Comparison of ENCODE assay signal across 3 fruit fly cellular contexts in genomic region chr3L:199754-200596, dm6.
A peak's percentile ranks its signal among the peaks of the same experiment; 100 is the strongest.
TF ChIP-seq lines count a peak whose summit lies in the region.

rno (minus strand) TSS chr3L:199762.
mri (plus strand) TSS chr3L:200174.

TF ChIP-seq in whole organism, adult, 20 proteins besides CTCF, POLR2A, EP300 and RAD21 (continued from another document):
- TF ChIP-seq Crg-1 (GFP tag; optimal IDR thresholded peaks at IDR 0.05; lab: Kevin White, UChicago) = peak; percentile 55
- TF ChIP-seq Hr96 (GFP tag; optimal IDR thresholded peaks at IDR 0.05; lab: Kevin White, UChicago) = peak; percentile 45

TF ChIP-seq in whole organism, embryonic, 481 proteins besides CTCF, POLR2A, EP300 and RAD21 (continued from another document and continues in another):
- TF ChIP-seq Nf-YC (tag; optimal IDR thresholded peaks at IDR 0.05; lab: Kevin White, UChicago) (peak; percentile 70), Pdp1 (GFP tag; optimal IDR thresholded peaks at IDR 0.05; lab: Kevin White, UChicago) (peak in 1 of 2 experiments; percentile 50), Mes4 (GFP tag; optimal IDR thresholded peaks at IDR 0.05; lab: Kevin White, UChicago) (no peak), scrt (GFP tag; optimal IDR thresholded peaks at IDR 0.05; lab: Kevin White, UChicago) (no peak), sd (tag; optimal IDR thresholded peaks at IDR 0.05; lab: Kevin White, UChicago) (peak; percentile 30), vfl (GFP tag; optimal IDR thresholded peaks at IDR 0.05; lab: Kevin White, UChicago) (no peak), Sry-β (GFP tag; optimal IDR thresholded peaks at IDR 0.05; lab: Kevin White, UChicago) (no peak), CG3838 (GFP tag; optimal IDR thresholded peaks at IDR 0.05; lab: Kevin White, UChicago) (no peak), grn (GFP tag; optimal IDR thresholded peaks at IDR 0.05; lab: Kevin White, UChicago) (no peak), da (GFP tag; optimal IDR thresholded peaks at IDR 0.05; lab: Kevin White, UChicago) (no peak), CG8089 (GFP tag; optimal IDR thresholded peaks at IDR 0.05; lab: Kevin White, UChicago) (no peak), CG17361 (GFP tag; IDR thresholded peaks at IDR 0.05; lab: Robert Waterston, UW) (peak; percentile 88), trh (GFP tag; optimal IDR thresholded peaks at IDR 0.05; lab: Kevin White, UChicago) (peak; percentile 44), ab (GFP tag; optimal IDR thresholded peaks at IDR 0.05; lab: Kevin White, UChicago) (no peak), MTF-1 (GFP tag; optimal IDR thresholded peaks at IDR 0.05; lab: Kevin White, UChicago; ENCODE audit: borderline replicate concordance) (no peak), CG12391 (tag; optimal IDR thresholded peaks at IDR 0.05; lab: Kevin White, UChicago) (peak; percentile 92), bigmax (GFP tag; optimal IDR thresholded peaks at IDR 0.05; lab: Kevin White, UChicago) (no peak), Hr3 (GFP tag; optimal IDR thresholded peaks at IDR 0.05; lab: Kevin White, UChicago) (peak; percentile 80), CG11247 (GFP tag; IDR thresholded peaks at IDR 0.05; lab: Robert Waterston, UW) (peak; percentile 50; the same call in 1 of the 2 replicates), CkIIα-i1 (GFP tag; IDR thresholded peaks at IDR 0.05; lab: Robert Waterston, UW) (no peak), CG1603 (tag; optimal IDR thresholded peaks at IDR 0.05; lab: Kevin White, UChicago) (peak; percentile 57), cwo (GFP tag; optimal IDR thresholded peaks at IDR 0.05; lab: Kevin White, UChicago) (peak; percentile 51), CG13296 (GFP tag; optimal IDR thresholded peaks at IDR 0.05; lab: Kevin White, UChicago) (no peak), CG18619 (GFP tag; optimal IDR thresholded peaks at IDR 0.05; lab: Kevin White, UChicago) (peak; percentile 44), H2.0 (GFP tag; IDR thresholded peaks at IDR 0.05; lab: Robert Waterston, UW) (peak; percentile 73), CG17829 (tag; optimal IDR thresholded peaks at IDR 0.05; lab: Kevin White, UChicago) (peak; percentile 81), CG31388 (GFP tag; optimal IDR thresholded peaks at IDR 0.05; lab: Kevin White, UChicago) (no peak), CG6689 (GFP tag; IDR thresholded peaks at IDR 0.05; lab: Robert Waterston, UW) (peak; percentile 88), chn (GFP tag; optimal IDR thresholded peaks at IDR 0.05; lab: Kevin White, UChicago) (no peak), Bteb2 (GFP tag; optimal IDR thresholded peaks at IDR 0.05; lab: Kevin White, UChicago) (peak; percentile 15), CG12744 (GFP tag; optimal IDR thresholded peaks at IDR 0.05; lab: Kevin White, UChicago) (no peak), CG15269 (tag; optimal IDR thresholded peaks at IDR 0.05; lab: Kevin White, UChicago) (peak; percentile 79), Hr78 (GFP tag; optimal IDR thresholded peaks at IDR 0.05; lab: Kevin White, UChicago) (no peak), sima (GFP tag; optimal IDR thresholded peaks at IDR 0.05; lab: Kevin White, UChicago) (no peak), Fer3 (tag; optimal IDR thresholded peaks at IDR 0.05; lab: Kevin White, UChicago) (peak; percentile 75), pros (GFP tag; optimal IDR thresholded peaks at IDR 0.05; lab: Kevin White, UChicago) (no peak), CG6654 (GFP tag; optimal IDR thresholded peaks at IDR 0.05; lab: Kevin White, UChicago) (no peak), CG13287 (GFP tag; IDR thresholded peaks at IDR 0.05; lab: Robert Waterston, UW; ENCODE audit: partially characterized antibody) (peak; percentile 92), Hmr (GFP tag; optimal IDR thresholded peaks at IDR 0.05; lab: Kevin White, UChicago) (peak; percentile 71), Gsc (GFP tag; IDR thresholded peaks at IDR 0.05; lab: Robert Waterston, UW) (no peak), ATbp (GFP tag; optimal IDR thresholded peaks at IDR 0.05; lab: Kevin White, UChicago) (peak; percentile 7), CG11085 (GFP tag; IDR thresholded peaks at IDR 0.05; lab: Robert Waterston, UW) (peak; percentile 63; the same call in 1 of the 2 replicates), lilli (GFP tag; optimal IDR thresholded peaks at IDR 0.05; lab: Kevin White, UChicago) (peak; percentile 31), nau (GFP tag; optimal IDR thresholded peaks at IDR 0.05; lab: Kevin White, UChicago) (no peak), Bgb (GFP tag; IDR thresholded peaks at IDR 0.05; lab: Robert Waterston, UW; ENCODE audit: partially characterized antibody) (peak; percentile 95), Taf1 (GFP tag; IDR thresholded peaks at IDR 0.05; lab: Robert Waterston, UW) (peak; percentile 51), Sox100B (GFP tag; optimal IDR thresholded peaks at IDR 0.05; lab: Kevin White, UChicago) (no peak), CG9932 (GFP tag; IDR thresholded peaks at IDR 0.05; lab: Robert Waterston, UW) (peak; percentile 88), CG6254 (GFP tag; optimal IDR thresholded peaks at IDR 0.05; lab: Kevin White, UChicago) (no peak), Scr (GFP tag; IDR thresholded peaks at IDR 0.05; lab: Robert Waterston, UW; ENCODE audit: partially characterized antibody) (peak; percentile 95), CG12236 (GFP tag; optimal IDR thresholded peaks at IDR 0.05; lab: Kevin White, UChicago) (no peak), Oli (tag; optimal IDR thresholded peaks at IDR 0.05; lab: Kevin White, UChicago) (peak; percentile 56), row (GFP tag; IDR thresholded peaks at IDR 0.05; lab: Robert Waterston, UW) (peak; percentile 86), B-H2 (GFP tag; optimal IDR thresholded peaks at IDR 0.05; lab: Kevin White, UChicago) (peak; percentile 79), Rx (GFP tag; IDR thresholded peaks at IDR 0.05; lab: Robert Waterston, UW) (0 out of 2 replicates have a peak, but pooled peaks have one; percentile 19), CG9215 (GFP tag; IDR thresholded peaks at IDR 0.05; lab: Robert Waterston, UW) (peak; percentile 73), CG8765 (GFP tag; IDR thresholded peaks at IDR 0.05; lab: Robert Waterston, UW) (peak; percentile 37), CG10959 (GFP tag; IDR thresholded peaks at IDR 0.05; lab: Robert Waterston, UW) (no peak), disco-r (GFP tag; optimal IDR thresholded peaks at IDR 0.05; lab: Kevin White, UChicago) (no peak), Trl (optimal IDR thresholded peaks at IDR 0.05; lab: Kevin White, UChicago) (no peak), Trl (GFP tag; optimal IDR thresholded peaks at IDR 0.05; lab: Kevin White, UChicago) (no peak), sug (tag; optimal IDR thresholded peaks at IDR 0.05; lab: Kevin White, UChicago) (peak; percentile 73), gcm (GFP tag; optimal IDR thresholded peaks at IDR 0.05; lab: Kevin White, UChicago) (no peak), Asciz (GFP tag; optimal IDR thresholded peaks at IDR 0.05; lab: Kevin White, UChicago) (no peak), CG30020 (tag; optimal IDR thresholded peaks at IDR 0.05; lab: Kevin White, UChicago) (peak; percentile 83)

TF ChIP-seq in whole organism, prepupa, 60 proteins besides CTCF, POLR2A, EP300 and RAD21 (continued from another document):
- peak; percentile 53 for TF ChIP-seq acj6 (GFP tag; optimal IDR thresholded peaks at IDR 0.05; lab: Kevin White, UChicago)
- no peak for TF ChIP-seq topi (GFP tag; optimal IDR thresholded peaks at IDR 0.05; lab: Kevin White, UChicago)
- no peak for TF ChIP-seq CG11762 (GFP tag; optimal IDR thresholded peaks at IDR 0.05; lab: Kevin White, UChicago; ENCODE audit: insufficient read depth)
- no peak for TF ChIP-seq CG8319 (GFP tag; optimal IDR thresholded peaks at IDR 0.05; lab: Kevin White, UChicago)
- peak; percentile 59 for TF ChIP-seq OdsH (GFP tag; optimal IDR thresholded peaks at IDR 0.05; lab: Kevin White, UChicago)
- peak; percentile 40 for TF ChIP-seq CG31627 (GFP tag; optimal IDR thresholded peaks at IDR 0.05; lab: Kevin White, UChicago)
- TF ChIP-seq Met (GFP tag; optimal IDR thresholded peaks at IDR 0.05; lab: Kevin White, UChicago) = no peak
- no peak for TF ChIP-seq Hr4 (GFP tag; optimal IDR thresholded peaks at IDR 0.05; lab: Kevin White, UChicago)
- TF ChIP-seq Blimp-1 (GFP tag; optimal IDR thresholded peaks at IDR 0.05; lab: Kevin White, UChicago) = no peak
- TF ChIP-seq CG6163 (GFP tag; IDR thresholded peaks at IDR 0.05; lab: Robert Waterston, UW) = peak; percentile 52; the same call in 2 of the 3 replicates
- no peak for TF ChIP-seq fd59A (GFP tag; optimal IDR thresholded peaks at IDR 0.05; lab: Kevin White, UChicago)
- no peak for TF ChIP-seq salr (GFP tag; optimal IDR thresholded peaks at IDR 0.05; lab: Kevin White, UChicago)
- TF ChIP-seq CG11294 (GFP tag; IDR thresholded peaks at IDR 0.05; lab: Robert Waterston, UW) = peak; percentile 11; the same call in 1 of the 2 replicates
- TF ChIP-seq CG6792 (GFP tag; optimal IDR thresholded peaks at IDR 0.05; lab: Kevin White, UChicago) = peak; percentile 31
- TF ChIP-seq ss (GFP tag; optimal IDR thresholded peaks at IDR 0.05; lab: Kevin White, UChicago) = peak in 1 of 2 experiments; percentile 19
- TF ChIP-seq CG34406 (GFP tag; optimal IDR thresholded peaks at IDR 0.05; lab: Kevin White, UChicago) = peak; percentile 59
- peak; percentile 51 for TF ChIP-seq CG32006 (GFP tag; optimal IDR thresholded peaks at IDR 0.05; lab: Kevin White, UChicago)
- TF ChIP-seq svp (GFP tag; lab: Kevin White, UChicago) = no peak
- peak; percentile 82 for TF ChIP-seq eg (GFP tag; IDR thresholded peaks at IDR 0.05; lab: Robert Waterston, UW)
- TF ChIP-seq CG8119 (GFP tag; IDR thresholded peaks at IDR 0.05; lab: Robert Waterston, UW) = peak; percentile 51; the same call in 1 of the 3 replicates
- TF ChIP-seq fkh (GFP tag; optimal IDR thresholded peaks at IDR 0.05; lab: Kevin White, UChicago) = peak; percentile 81
- peak; percentile 39 for TF ChIP-seq Eip78C (GFP tag; lab: Kevin White, UChicago)
- TF ChIP-seq CG10631 (GFP tag; optimal IDR thresholded peaks at IDR 0.05; lab: Kevin White, UChicago) = peak; percentile 77
- TF ChIP-seq cyc (GFP tag; optimal IDR thresholded peaks at IDR 0.05; lab: Kevin White, UChicago) = peak; percentile 32
- peak; percentile 39 for TF ChIP-seq CG6854 (GFP tag; optimal IDR thresholded peaks at IDR 0.05; lab: Kevin White, UChicago)
- no peak for TF ChIP-seq net (GFP tag; optimal IDR thresholded peaks at IDR 0.05; lab: Kevin White, UChicago)
- no peak for TF ChIP-seq Lpt (GFP tag; optimal IDR thresholded peaks at IDR 0.05; lab: Kevin White, UChicago)
- TF ChIP-seq CG8632 (GFP tag; optimal IDR thresholded peaks at IDR 0.05; lab: Kevin White, UChicago) = peak; percentile 64
- no peak for TF ChIP-seq CG4318 (GFP tag; optimal IDR thresholded peaks at IDR 0.05; lab: Kevin White, UChicago)
- TF ChIP-seq CG15336 (GFP tag; IDR thresholded peaks at IDR 0.05; lab: Robert Waterston, UW) = peak; percentile 34; the same call in 1 of the 2 replicates
- TF ChIP-seq lz (GFP tag; optimal IDR thresholded peaks at IDR 0.05; lab: Kevin White, UChicago) = peak; percentile 52
- TF ChIP-seq Hr39 (GFP tag; optimal IDR thresholded peaks at IDR 0.05; lab: Kevin White, UChicago) = no peak
- peak; percentile 72 for TF ChIP-seq CG3032 (tag; optimal IDR thresholded peaks at IDR 0.05; lab: Kevin White, UChicago)
- TF ChIP-seq CG9139 (GFP tag; optimal IDR thresholded peaks at IDR 0.05; lab: Kevin White, UChicago) = no peak
- no peak for TF ChIP-seq CG11902 (GFP tag; optimal IDR thresholded peaks at IDR 0.05; lab: Kevin White, UChicago)
- peak; percentile 59 for TF ChIP-seq CG3919 (GFP tag; optimal IDR thresholded peaks at IDR 0.05; lab: Kevin White, UChicago)
- peak; percentile 52 for TF ChIP-seq Eip93F (GFP tag; optimal IDR thresholded peaks at IDR 0.05; lab: Kevin White, UChicago)
- peak; percentile 24 for TF ChIP-seq Sox14 (GFP tag; optimal IDR thresholded peaks at IDR 0.05; lab: Kevin White, UChicago)
- TF ChIP-seq fd85E (GFP tag; optimal IDR thresholded peaks at IDR 0.05; lab: Kevin White, UChicago) = no peak
- TF ChIP-seq vri (GFP tag; optimal IDR thresholded peaks at IDR 0.05; lab: Kevin White, UChicago) = no peak
